Worm (Caenorhabditis elegans) whole organism, L2 larva: ENCODE measurements around the gene ubh-3.

Source experiments
- elt-3 ChIP-seq: sonication (generic microtip); optimal IDR thresholded peaks from 2 replicates; lab custom pipeline; 2017; ENCODE audit warnings: missing biosample characterization, missing genetic modification characterization
- nhr-237 ChIP-seq: fragments of 150-350 bp; optimal IDR thresholded peaks from 2 replicates; lab custom pipeline; 2014; ENCODE audit warnings: missing biosample characterization, missing genetic modification characterization
- nhr-25 ChIP-seq: fragments of 150-350 bp; sonication (generic microtip); optimal IDR thresholded peaks from 3 replicates; lab custom pipeline; 2014; ENCODE audit warnings: missing biosample characterization, missing genetic modification characterization
- skn-1 ChIP-seq: sonication (generic microtip); optimal IDR thresholded peaks from 2 replicates; lab custom pipeline; 2017; ENCODE audit warnings: missing biosample characterization, missing genetic modification characterization
- unc-55 ChIP-seq: fragments of 150-350 bp; sonication (generic microtip); optimal IDR thresholded peaks from 3 replicates; lab custom pipeline; 2014; ENCODE audit warnings: missing biosample characterization, missing genetic modification reagents, missing genetic modification characterization

DNA sequence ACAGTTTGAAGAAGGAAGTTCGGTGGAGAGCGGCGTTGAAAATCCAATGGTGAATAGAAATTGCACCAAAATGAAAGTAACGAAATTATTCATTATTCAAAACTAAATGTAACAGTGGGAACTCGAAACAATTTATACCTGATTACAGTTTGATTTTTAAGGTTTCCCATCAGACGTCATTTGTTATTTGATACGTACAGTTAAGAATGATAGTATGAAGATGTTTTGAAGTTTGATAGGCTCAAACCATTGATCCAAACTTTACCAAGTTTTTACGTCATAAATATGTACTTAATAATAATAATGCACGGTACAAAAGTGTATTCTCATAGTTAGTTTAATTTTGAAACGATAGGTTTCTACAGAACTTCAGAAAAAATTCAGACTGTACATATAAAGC lies 49.5 kb upstream of the ubh-3 start, which contains the start of gene spp-20:
- TF ChIP-seq skn-1 (no peak), elt-3 (tag; lab: Kevin White, UChicago) (no peak), nhr-25 (tag; lab: Kevin White, UChicago) (no peak), unc-55 (GFP tag; lab: Kevin White, UChicago) (no peak), nhr-237 (tag; lab: Kevin White, UChicago) (no peak)
